Worm (Caenorhabditis elegans) whole organism, young adult: ENCODE data around the gene K01A6.7.
A peak's percentile ranks its signal among the peaks of the same experiment; 100 is the strongest.

ENCODE experiments used
- C06A6.2 ChIP-seq: fragments of 200-800 bp; sonication (Bioruptor generic); conservative IDR thresholded peaks from 2 replicates; pipeline ENCODE4 v1.3.6; 2022; ENCODE audit warnings: missing genetic modification characterization, missing compliant biosample characterization
- D2030.7 ChIP-seq: fragments of 200-800 bp; sonication (Bioruptor generic); IDR thresholded peaks from 2 replicates; pipeline ENCODE4 v1.3.6; 2022; ENCODE audit warnings: missing genetic modification reagents, missing genetic modification characterization, missing compliant biosample characterization
- F22D6.2 ChIP-seq: sonication (generic microtip); optimal IDR thresholded peaks from 2 replicates; lab custom pipeline; 2016; ENCODE audit warnings: mild to moderate bottlenecking, missing genetic modification characterization, missing compliant biosample characterization
- F52B5.7 ChIP-seq: sonication (generic microtip); optimal IDR thresholded peaks from 2 replicates; lab custom pipeline; 2016; ENCODE audit warnings: mild to moderate bottlenecking, missing genetic modification characterization, missing compliant biosample characterization
- F57A8.1 ChIP-seq: fragments of 200-800 bp; sonication (Bioruptor generic); optimal IDR thresholded peaks from 2 replicates; lab custom pipeline; 2018; ENCODE audit warnings: mild to moderate bottlenecking, missing genetic modification characterization, moderate library complexity, missing compliant biosample characterization
- T07F8.4 ChIP-seq: sonication (generic microtip); optimal IDR thresholded peaks from 2 replicates; lab custom pipeline; 2016; ENCODE audit warnings: mild to moderate bottlenecking, missing genetic modification characterization, moderate library complexity, missing compliant biosample characterization
- T26A5.8 ChIP-seq: sonication (generic microtip); optimal IDR thresholded peaks from 2 replicates; lab custom pipeline; 2016; ENCODE audit warnings: missing genetic modification characterization, missing compliant biosample characterization
- Y53F4B.3 ChIP-seq: fragments of 200-800 bp; sonication (Bioruptor generic); IDR thresholded peaks from 2 replicates; pipeline ENCODE4 v1.3.6; 2022; ENCODE audit warnings: missing genetic modification reagents, missing genetic modification characterization, missing compliant biosample characterization
- Y67H2A.10 ChIP-seq: fragments of 200-800 bp; sonication (Bioruptor generic); conservative IDR thresholded peaks from 2 replicates; pipeline ENCODE4 v1.3.6; 2022; ENCODE audit warnings: missing genetic modification reagents, missing genetic modification characterization, missing compliant biosample characterization
- Y79H2A.3 ChIP-seq: fragments of 200-800 bp; sonication (Bioruptor generic); conservative IDR thresholded peaks from 2 replicates; pipeline ENCODE4 v1.3.6; 2022; ENCODE audit warnings: missing genetic modification reagents, missing genetic modification characterization, missing compliant biosample characterization
- aptf-2 ChIP-seq: fragments of 200-800 bp; sonication (Bioruptor generic); conservative IDR thresholded peaks from 2 replicates; pipeline ENCODE4 v1.3.6; 2022; ENCODE audit warnings: missing genetic modification reagents, missing genetic modification characterization, missing compliant biosample characterization
- attf-3 ChIP-seq: fragments of 200-800 bp; sonication (Bioruptor generic); conservative IDR thresholded peaks from 2 replicates; pipeline ENCODE4 v1.3.6; 2022; ENCODE audit warnings: missing genetic modification reagents, missing genetic modification characterization, missing compliant biosample characterization
- cebp-1 ChIP-seq, 2 experiments: fragments of 200-800 bp in 1 of 2; sonication (Bioruptor generic) in 1 of 2; sonication (generic microtip) in 1 of 2; IDR thresholded peaks in 1 of 2; optimal IDR thresholded peaks in 1 of 2; 2 replicates each; pipeline versions ENCODE4 v1.3.6 to Lab custom; 2017 to 2022; ENCODE audit warnings: missing compliant biosample characterization in 2 of 2, missing genetic modification characterization in 2 of 2, mild to moderate bottlenecking in 1 of 2, missing genetic modification reagents in 1 of 2, moderate library complexity in 1 of 2
- ceh-100 ChIP-seq: fragments of 200-800 bp; sonication (Bioruptor generic); IDR thresholded peaks from 2 replicates; pipeline ENCODE4 v1.3.6; 2022; ENCODE audit warnings: missing genetic modification reagents, missing genetic modification characterization, missing compliant biosample characterization
- chd-7 ChIP-seq: sonication (generic microtip); optimal IDR thresholded peaks from 2 replicates; lab custom pipeline; 2016; ENCODE audit warnings: mild to moderate bottlenecking, missing genetic modification characterization, moderate library complexity, missing compliant biosample characterization
- die-1 ChIP-seq: sonication (generic microtip); optimal IDR thresholded peaks from 2 replicates; lab custom pipeline; 2016; ENCODE audit warnings: missing genotype, mild to moderate bottlenecking, missing genetic modification characterization, missing compliant biosample characterization
- dpff-1 ChIP-seq: sonication (generic microtip); optimal IDR thresholded peaks from 2 replicates; lab custom pipeline; 2017; ENCODE audit warnings: mild to moderate bottlenecking, missing genetic modification characterization, missing compliant biosample characterization
- dpl-1 ChIP-seq: fragments of 150-350 bp; optimal IDR thresholded peaks from 2 replicates; lab custom pipeline; 2014; ENCODE audit warnings: missing biosample characterization, missing genetic modification reagents, missing genetic modification characterization
- efl-1 ChIP-seq: fragments of 150-350 bp; optimal IDR thresholded peaks from 2 replicates; lab custom pipeline; 2014; ENCODE audit warnings: missing biosample characterization, missing genetic modification reagents, missing genetic modification characterization
- gei-17 ChIP-seq: fragments of 200-800 bp; sonication (Bioruptor generic); optimal IDR thresholded peaks from 2 replicates; lab custom pipeline; 2018; ENCODE audit warnings: mild to moderate bottlenecking, missing genetic modification characterization, missing compliant biosample characterization
- hlh-26 ChIP-seq: fragments of 200-800 bp; sonication (Bioruptor generic); conservative IDR thresholded peaks from 2 replicates; pipeline ENCODE4 v1.3.6; 2022; ENCODE audit warnings: missing genetic modification reagents, missing genetic modification characterization, missing compliant biosample characterization
- hmg-1.2 ChIP-seq: fragments of 200-800 bp; sonication (Bioruptor generic); IDR thresholded peaks from 2 replicates; pipeline ENCODE4 v1.3.6; 2022; ENCODE audit warnings: missing genetic modification reagents, missing genetic modification characterization, missing compliant biosample characterization
- hmg-20 ChIP-seq: fragments of 200-800 bp; sonication (Bioruptor generic); IDR thresholded peaks from 2 replicates; pipeline ENCODE4 v1.3.6; 2022; ENCODE audit warnings: missing genetic modification reagents, missing genetic modification characterization, missing compliant biosample characterization
- hsf-1 ChIP-seq: fragments of 200-800 bp; sonication (Bioruptor generic); IDR thresholded peaks from 2 replicates; pipeline ENCODE4 v1.3.6; 2022; ENCODE audit warnings: missing genetic modification reagents, missing genetic modification characterization, missing compliant biosample characterization
- lin-26 ChIP-seq: fragments of 200-800 bp; sonication (Bioruptor generic); IDR thresholded peaks from 2 replicates; pipeline ENCODE4 v1.3.6; 2022; ENCODE audit warnings: missing genetic modification reagents, missing genetic modification characterization, missing compliant biosample characterization
- lin-35 ChIP-seq, 3 experiments: fragments of 150-350 bp in 2 of 3; sonication (generic microtip) in 1 of 3; optimal IDR thresholded peaks; 2 replicates each; lab custom pipeline; 2014 to 2018; ENCODE audit warnings: missing biosample characterization in 3 of 3, missing genetic modification characterization in 3 of 3, missing genetic modification reagents in 3 of 3
- lin-40 ChIP-seq: sonication (generic microtip); optimal IDR thresholded peaks from 2 replicates; lab custom pipeline; 2016; ENCODE audit warnings: missing genetic modification characterization, mild to moderate bottlenecking, missing compliant biosample characterization, missing genotype, missing genetic modification reagents
- lin-54 ChIP-seq: fragments of 200-800 bp; sonication (Bioruptor generic); optimal IDR thresholded peaks from 2 replicates; lab custom pipeline; 2018; ENCODE audit warnings: mild to moderate bottlenecking, missing genetic modification characterization, missing compliant biosample characterization
- lsl-1 ChIP-seq: fragments of 200-800 bp; sonication (Bioruptor generic); optimal IDR thresholded peaks from 2 replicates; lab custom pipeline; 2018; ENCODE audit warnings: mild to moderate bottlenecking, missing genetic modification characterization, moderate library complexity, missing compliant biosample characterization
- mcd-1 ChIP-seq: fragments of 200-800 bp; sonication (Bioruptor generic); IDR thresholded peaks from 2 replicates; pipeline ENCODE4 v1.3.6; 2022; ENCODE audit warnings: missing genetic modification reagents, missing genetic modification characterization, missing compliant biosample characterization
- nfya-1 ChIP-seq: sonication (generic microtip); optimal IDR thresholded peaks from 2 replicates; lab custom pipeline; 2017; ENCODE audit warnings: antibody characterized with exemption, missing compliant biosample characterization, missing genetic modification characterization, borderline replicate concordance; ENCODE audit not compliant: insufficient read depth
- nfyb-1 ChIP-seq: fragments of 200-800 bp; sonication (Bioruptor generic); IDR thresholded peaks from 2 replicates; pipeline ENCODE4 v1.3.6; 2022; ENCODE audit warnings: missing genetic modification reagents, missing genetic modification characterization, missing compliant biosample characterization
- nhr-120 ChIP-seq: fragments of 200-800 bp; sonication (Bioruptor generic); IDR thresholded peaks from 2 replicates; pipeline ENCODE4 v1.3.6; 2022; ENCODE audit warnings: missing genetic modification characterization, missing compliant biosample characterization
- nhr-179 ChIP-seq: sonication (generic microtip); optimal IDR thresholded peaks from 2 replicates; lab custom pipeline; 2016; ENCODE audit warnings: mild to moderate bottlenecking, missing genetic modification characterization, missing compliant biosample characterization
- nhr-90 ChIP-seq: sonication (generic microtip); optimal IDR thresholded peaks from 2 replicates; lab custom pipeline; 2016; ENCODE audit warnings: missing genotype, mild to moderate bottlenecking, missing genetic modification characterization, missing compliant biosample characterization
- pbrm-1 ChIP-seq: fragments of 200-800 bp; sonication (Bioruptor generic); IDR thresholded peaks from 2 replicates; pipeline ENCODE4 v1.3.6; 2022; ENCODE audit warnings: missing genetic modification reagents, missing genetic modification characterization, missing compliant biosample characterization
- repo-1 ChIP-seq: sonication (generic microtip); optimal IDR thresholded peaks from 2 replicates; lab custom pipeline; 2017; ENCODE audit warnings: mild to moderate bottlenecking, missing genetic modification characterization, missing compliant biosample characterization
- rpc-1 ChIP-seq, 2 experiments: fragments of 150-350 bp in 1 of 2; sonication (generic microtip) in 1 of 2; optimal IDR thresholded peaks; 2 replicates each; lab custom pipeline; 2014 to 2018; ENCODE audit warnings: missing biosample characterization in 1 of 2, missing genetic modification characterization in 1 of 2, missing genetic modification reagents in 1 of 2, missing genotype in 1 of 2
- sdz-38 ChIP-seq: sonication (generic microtip); optimal IDR thresholded peaks from 2 replicates; lab custom pipeline; 2016; ENCODE audit warnings: missing genotype, missing genetic modification characterization, missing compliant biosample characterization
- sea-2 ChIP-seq: fragments of 200-800 bp; sonication (Bioruptor generic); IDR thresholded peaks from 2 replicates; pipeline ENCODE4 v1.3.6; 2022; ENCODE audit warnings: missing genetic modification characterization, missing compliant biosample characterization
- snpc-1.1 ChIP-seq: sonication (generic microtip); optimal IDR thresholded peaks from 2 replicates; lab custom pipeline; 2017; ENCODE audit warnings: missing genetic modification characterization, mild to moderate bottlenecking, missing compliant biosample characterization, antibody characterized with exemption, moderate library complexity, missing genotype, missing genetic modification reagents; ENCODE audit not compliant: insufficient read depth
- tlf-1 ChIP-seq: fragments of 200-800 bp; sonication (Bioruptor generic); optimal IDR thresholded peaks from 2 replicates; lab custom pipeline; 2018; ENCODE audit warnings: mild to moderate bottlenecking, missing genetic modification characterization, missing compliant biosample characterization
- zim-3 ChIP-seq: sonication (generic microtip); optimal IDR thresholded peaks from 2 replicates; lab custom pipeline; 2017; ENCODE audit warnings: mild to moderate bottlenecking, missing genetic modification characterization, moderate library complexity, missing compliant biosample characterization
- ztf-22 ChIP-seq: fragments of 200-800 bp; sonication (Bioruptor generic); optimal IDR thresholded peaks from 2 replicates; lab custom pipeline; 2018; ENCODE audit warnings: mild to moderate bottlenecking, missing genetic modification characterization, moderate library complexity, missing compliant biosample characterization
- ztf-25 ChIP-seq: fragments of 200-800 bp; sonication (Bioruptor generic); IDR thresholded peaks from 2 replicates; pipeline ENCODE4 v1.3.6; 2022; ENCODE audit warnings: missing genetic modification reagents, missing genetic modification characterization, missing compliant biosample characterization
- ztf-26 ChIP-seq: sonication (generic microtip); optimal IDR thresholded peaks from 2 replicates; lab custom pipeline; 2017; ENCODE audit warnings: missing genetic modification characterization, missing compliant biosample characterization
- ztf-28 ChIP-seq: fragments of 200-800 bp; sonication (Bioruptor generic); IDR thresholded peaks from 2 replicates; pipeline ENCODE4 v1.3.6; 2022; ENCODE audit warnings: missing genetic modification reagents, missing genetic modification characterization, missing compliant biosample characterization

K01A6.7 gene

DNA sequence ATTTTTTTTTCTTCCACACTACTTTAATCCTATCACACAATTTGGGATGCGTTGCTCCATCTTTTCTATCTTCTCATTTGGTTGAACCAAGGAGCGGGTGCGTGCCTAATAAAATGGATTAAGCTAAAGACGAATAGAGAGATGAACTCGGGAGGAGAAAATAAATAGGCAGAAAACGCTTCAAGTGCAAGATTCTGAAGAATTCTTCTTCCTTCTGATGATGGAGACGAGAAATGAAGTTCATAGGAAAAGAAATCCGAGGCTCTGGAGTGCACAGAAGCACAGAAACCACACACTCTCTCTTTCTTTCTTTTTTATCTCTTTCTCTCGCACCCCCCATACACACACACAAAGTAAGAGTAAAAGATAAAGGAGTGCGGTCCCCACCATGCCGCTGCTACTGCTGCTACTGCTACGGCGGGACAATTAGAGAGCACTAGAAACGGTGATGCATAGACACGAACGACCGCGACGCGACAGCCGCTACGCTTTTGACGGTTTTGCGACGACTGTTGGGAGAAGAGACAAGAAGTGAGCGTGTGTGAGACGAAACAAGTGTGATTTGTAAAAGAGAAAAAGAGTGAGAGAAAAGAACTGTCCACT, 46.2 kb downstream of the K01A6.7 start (continued):
- peak; percentile 28 for TF ChIP-seq repo-1
- TF ChIP-seq lin-54: peak; percentile 34
- no peak for TF ChIP-seq ztf-25 (GFP tag; lab: Robert Waterston, UW)
- TF ChIP-seq cebp-1 (GFP tag; IDR thresholded peaks at IDR 0.05; lab: Robert Waterston, UW): no peak
- TF ChIP-seq cebp-1 (tag; optimal IDR thresholded peaks at IDR 0.05; lab: Kevin White, UChicago): peak; percentile 72
- no peak for TF ChIP-seq D2030.7 (GFP tag; lab: Robert Waterston, UW)
- peak; percentile 53; the same call in 1 of the 2 replicates for TF ChIP-seq lin-26 (GFP tag; lab: Robert Waterston, UW)
- TF ChIP-seq nfya-1 (tag; lab: Kevin White, UChicago): no peak
- no peak for TF ChIP-seq lsl-1 (GFP tag; lab: Kevin White, UChicago)
- TF ChIP-seq T07F8.4 (tag; lab: Kevin White, UChicago): no peak
- no peak for TF ChIP-seq aptf-2 (GFP tag; lab: Robert Waterston, UW)
- TF ChIP-seq Y67H2A.10 (GFP tag; lab: Robert Waterston, UW): 0 out of 2 replicates have a peak, but pooled peaks have one; percentile 27
- no peak for TF ChIP-seq Y79H2A.3 (GFP tag; lab: Robert Waterston, UW)
- TF ChIP-seq sdz-38: no peak
- no peak for TF ChIP-seq Y53F4B.3 (GFP tag; lab: Robert Waterston, UW)
- no peak for TF ChIP-seq attf-3
- no peak for TF ChIP-seq efl-1 (GFP tag; lab: Kevin White, UChicago)
- no peak for TF ChIP-seq F22D6.2 (tag; lab: Kevin White, UChicago)
- peak; percentile 66 for TF ChIP-seq mcd-1 (GFP tag; lab: Robert Waterston, UW)
- no peak for TF ChIP-seq hlh-26
- no peak for TF ChIP-seq die-1 (tag; lab: Kevin White, UChicago)
- no peak for TF ChIP-seq dpl-1 (GFP tag; lab: Kevin White, UChicago)
- peak; percentile 69 for TF ChIP-seq nhr-90 (tag; lab: Kevin White, UChicago)
- TF ChIP-seq snpc-1.1 (tag; lab: Kevin White, UChicago): no peak
- no peak for TF ChIP-seq rpc-1 (optimal IDR thresholded peaks at IDR 0.05; lab: Kevin White, UChicago)
- TF ChIP-seq rpc-1 (tag; optimal IDR thresholded peaks at IDR 0.05; lab: Kevin White, UChicago): no peak
- TF ChIP-seq sea-2 (GFP tag; lab: Robert Waterston, UW): no peak
- TF ChIP-seq dpff-1: no peak
- TF ChIP-seq C06A6.2 (GFP tag; lab: Robert Waterston, UW): no peak
- TF ChIP-seq F57A8.1 (GFP tag; lab: Kevin White, UChicago): no peak
- TF ChIP-seq T26A5.8 (tag; lab: Kevin White, UChicago): no peak
- TF ChIP-seq F52B5.7: no peak
- no peak for TF ChIP-seq nhr-179 (tag; lab: Kevin White, UChicago)
- TF ChIP-seq zim-3 (tag; lab: Kevin White, UChicago): no peak
- TF ChIP-seq hsf-1 (GFP tag; lab: Robert Waterston, UW): no peak
- TF ChIP-seq pbrm-1 (GFP tag; lab: Robert Waterston, UW): peak; percentile 42; the same call in 1 of the 2 replicates
- peak; percentile 90 for TF ChIP-seq hmg-1.2 (GFP tag; lab: Robert Waterston, UW)
- TF ChIP-seq ztf-26 (tag; lab: Kevin White, UChicago): peak; percentile 55
- TF ChIP-seq ceh-100: no peak
- no peak for TF ChIP-seq hmg-20 (GFP tag; lab: Robert Waterston, UW)
- peak; percentile 79 for TF ChIP-seq ztf-22 (GFP tag; lab: Kevin White, UChicago)
- TF ChIP-seq chd-7: peak; percentile 62
- TF ChIP-seq nhr-120 (GFP tag; lab: Robert Waterston, UW): no peak
- TF ChIP-seq lin-40 (tag; lab: Kevin White, UChicago): peak; percentile 58
- TF ChIP-seq nfyb-1: peak; percentile 49; the same call in 1 of the 2 replicates
- peak in 1 of 3 experiments; percentile 46 for TF ChIP-seq lin-35 (GFP tag; optimal IDR thresholded peaks at IDR 0.05; lab: Kevin White, UChicago)
- TF ChIP-seq tlf-1 (GFP tag; lab: Kevin White, UChicago): no peak
- peak; percentile 48 for TF ChIP-seq gei-17 (GFP tag; lab: Kevin White, UChicago)
- TF ChIP-seq ztf-28: no peak
